Worm (Caenorhabditis elegans) whole organism, L1 larva: ENCODE data around the gene bath-46.

Experiments used
- ama-1 ChIP-seq: fragments of 150-350 bp; optimal IDR thresholded peaks from 2 replicates; lab custom pipeline; 2014
- ets-5 ChIP-seq: fragments of 200-800 bp; sonication (Bioruptor generic); IDR thresholded peaks from 2 replicates; pipeline ENCODE4 v1.3.6; 2022; ENCODE audit warnings: missing genetic modification characterization, missing compliant biosample characterization
- fos-1 ChIP-seq: fragments of 150-350 bp; optimal IDR thresholded peaks from 2 replicates; lab custom pipeline; 2014; ENCODE audit warnings: missing biosample characterization, missing genetic modification characterization
- lin-35 ChIP-seq, 2 experiments: fragments of 150-350 bp; optimal IDR thresholded peaks; 2 replicates each; lab custom pipeline; 2014; ENCODE audit warnings: missing biosample characterization in 2 of 2, missing genetic modification characterization in 2 of 2, missing genetic modification reagents in 2 of 2
- mdl-1 ChIP-seq, 2 experiments: fragments of 150-350 bp; optimal IDR thresholded peaks; 2 replicates each; lab custom pipeline; 2014 to 2017; ENCODE audit warnings: missing biosample characterization in 2 of 2, missing genetic modification characterization in 2 of 2, inconsistent platforms in 1 of 2
- nhr-19 ChIP-seq: fragments of 200-800 bp; sonication (Bioruptor generic); conservative IDR thresholded peaks from 2 replicates; pipeline ENCODE4 v1.3.6; 2022; ENCODE audit warnings: missing genetic modification characterization, missing compliant biosample characterization
- skn-1 ChIP-seq: fragments of 150-350 bp; optimal IDR thresholded peaks from 2 replicates; lab custom pipeline; 2014; ENCODE audit warnings: missing biosample characterization, missing genetic modification characterization
- unc-86 ChIP-seq: sonication (generic microtip); optimal IDR thresholded peaks from 2 replicates; lab custom pipeline; 2016; ENCODE audit warnings: missing genetic modification characterization, missing compliant biosample characterization
- vab-15 ChIP-seq: sonication (generic microtip); optimal IDR thresholded peaks from 2 replicates; lab custom pipeline; 2017; ENCODE audit warnings: missing genotype, mild to moderate bottlenecking, missing genetic modification characterization, missing compliant biosample characterization
- xbp-1 ChIP-seq: sonication (generic microtip); optimal IDR thresholded peaks from 2 replicates; lab custom pipeline; 2016; ENCODE audit warnings: missing genetic modification characterization, missing compliant biosample characterization

- TF ChIP-seq vab-15 (tag; lab: Kevin White, UChicago) (no peak), nhr-19 (no peak), fos-1 (tag; lab: Kevin White, UChicago) (no peak), ama-1 (lab: Kevin White, UChicago) (no peak), ets-5 (GFP tag; lab: Robert Waterston, UW) (no peak), lin-35 (GFP tag; optimal IDR thresholded peaks at IDR 0.05; lab: Kevin White, UChicago) (no peak), mdl-1 (tag; optimal IDR thresholded peaks at IDR 0.05; lab: Kevin White, UChicago) (no peak), unc-86 (tag; lab: Kevin White, UChicago) (no peak), xbp-1 (tag; lab: Kevin White, UChicago) (no peak), skn-1 (no peak)
Measured at ce11 chrII:1601507-1601906, 3.8 kb downstream of the bath-46 start, which contains the start of gene bath-47.
